Fruit fly (Drosophila melanogaster): ENCODE results near the gene CG14636.

DNA sequence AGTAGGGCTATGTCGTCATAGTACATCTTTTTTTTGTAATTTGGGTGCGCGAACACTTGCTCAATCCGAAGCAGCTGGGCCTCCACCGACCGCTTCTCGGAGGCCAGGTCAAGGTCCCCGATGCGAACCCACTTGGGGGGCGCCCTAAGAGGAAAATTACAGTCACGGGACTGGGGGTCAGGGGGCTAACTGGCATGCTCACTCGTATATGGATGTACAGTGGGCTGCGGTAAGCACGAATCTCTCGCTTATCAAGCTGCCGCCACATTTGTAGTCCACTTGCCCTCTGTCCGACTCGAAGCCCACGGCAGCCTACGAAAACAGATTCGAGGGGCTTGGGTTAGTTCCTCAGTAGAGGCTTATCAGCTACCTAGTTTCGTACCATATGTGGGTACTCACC, 26.7 kb upstream of the CG14636 start:
- TF ChIP-seq EcR (GFP tag; optimal IDR thresholded peaks at IDR 0.05) (no peak), CG8478 (optimal IDR thresholded peaks at IDR 0.05) (no peak), pan (optimal IDR thresholded peaks at IDR 0.05) (no peak), usp (GFP tag; optimal IDR thresholded peaks at IDR 0.05) (no peak)
